Worm (Caenorhabditis elegans) whole organism, late embryonic: ENCODE measurements around the gene D1086.11.

Source experiments
- F13H6.1 ChIP-seq: sonication (generic microtip); optimal IDR thresholded peaks from 2 replicates; lab custom pipeline; 2016; ENCODE audit warnings: missing genetic modification characterization, missing compliant biosample characterization
- Y22D7AL.16 ChIP-seq: sonication (generic microtip); optimal IDR thresholded peaks from 2 replicates; lab custom pipeline; 2016; ENCODE audit warnings: missing genetic modification characterization, missing compliant biosample characterization
- ceh-14 ChIP-seq: sonication (generic microtip); optimal IDR thresholded peaks from 2 replicates; lab custom pipeline; 2016; ENCODE audit warnings: missing genotype, missing genetic modification characterization, missing compliant biosample characterization
- ceh-19 ChIP-seq: fragments of 200-800 bp; sonication (Bioruptor generic); optimal IDR thresholded peaks from 2 replicates; lab custom pipeline; 2018; ENCODE audit warnings: mild to moderate bottlenecking, missing genetic modification characterization, missing compliant biosample characterization
- ceh-2 ChIP-seq: sonication (generic microtip); optimal IDR thresholded peaks from 2 replicates; lab custom pipeline; 2016; ENCODE audit warnings: missing genotype, missing genetic modification characterization, missing compliant biosample characterization
- ceh-22 ChIP-seq: sonication (generic microtip); optimal IDR thresholded peaks from 2 replicates; lab custom pipeline; 2017; ENCODE audit warnings: missing biosample characterization, missing genetic modification characterization
- ceh-30 ChIP-seq: fragments of 150-350 bp; optimal IDR thresholded peaks from 2 replicates; lab custom pipeline; 2014; ENCODE audit warnings: missing biosample characterization, missing genetic modification characterization
- ceh-31 ChIP-seq: sonication (generic microtip); optimal IDR thresholded peaks from 2 replicates; lab custom pipeline; 2016; ENCODE audit warnings: missing genetic modification characterization, missing compliant biosample characterization
- dmd-4 ChIP-seq: sonication (generic microtip); optimal IDR thresholded peaks from 2 replicates; lab custom pipeline; 2016; ENCODE audit warnings: borderline replicate concordance, missing genetic modification characterization, missing compliant biosample characterization
- dve-1 ChIP-seq: sonication (generic microtip); optimal IDR thresholded peaks from 2 replicates; lab custom pipeline; 2017; ENCODE audit warnings: antibody characterized with exemption, mild to moderate bottlenecking, missing genetic modification characterization, missing compliant biosample characterization
- elt-4 ChIP-seq: sonication (generic microtip); optimal IDR thresholded peaks from 2 replicates; lab custom pipeline; 2016; ENCODE audit warnings: missing genetic modification characterization, missing compliant biosample characterization
- ets-4 ChIP-seq: sonication (generic microtip); optimal IDR thresholded peaks from 2 replicates; lab custom pipeline; 2016; ENCODE audit warnings: missing genetic modification characterization, missing compliant biosample characterization
- fkh-10 ChIP-seq: fragments of 150-350 bp; optimal IDR thresholded peaks from 2 replicates; lab custom pipeline; 2014; ENCODE audit warnings: missing biosample characterization, missing genetic modification reagents, missing genetic modification characterization
- gmeb-2 ChIP-seq: sonication (generic microtip); optimal IDR thresholded peaks from 2 replicates; lab custom pipeline; 2016; ENCODE audit warnings: missing genetic modification characterization, inconsistent platforms, missing compliant biosample characterization
- hlh-13 ChIP-seq: fragments of 200-800 bp; sonication (Bioruptor generic); optimal IDR thresholded peaks from 2 replicates; lab custom pipeline; 2018; ENCODE audit warnings: mild to moderate bottlenecking, missing genetic modification characterization, missing compliant biosample characterization
- hlh-15 ChIP-seq: sonication (generic microtip); optimal IDR thresholded peaks from 2 replicates; lab custom pipeline; 2016; ENCODE audit warnings: missing genetic modification characterization, missing compliant biosample characterization
- hlh-30 ChIP-seq: sonication (generic microtip); optimal IDR thresholded peaks from 2 replicates; lab custom pipeline; 2017; ENCODE audit warnings: antibody characterized with exemption, missing genetic modification characterization, missing compliant biosample characterization; ENCODE audit not compliant: insufficient read depth
- hlh-6 ChIP-seq: sonication (generic microtip); optimal IDR thresholded peaks from 2 replicates; lab custom pipeline; 2016; ENCODE audit warnings: missing genotype, missing genetic modification characterization, missing compliant biosample characterization
- lin-11 ChIP-seq: fragments of 200-800 bp; sonication (Bioruptor generic); optimal IDR thresholded peaks from 2 replicates; lab custom pipeline; 2018; ENCODE audit warnings: mild to moderate bottlenecking, missing genetic modification characterization, missing compliant biosample characterization
- mec-3 ChIP-seq: sonication (generic microtip); optimal IDR thresholded peaks from 2 replicates; lab custom pipeline; 2016; ENCODE audit warnings: borderline replicate concordance, missing genetic modification characterization, missing compliant biosample characterization
- nfya-1 ChIP-seq: sonication (generic microtip); optimal IDR thresholded peaks from 2 replicates; lab custom pipeline; 2017; ENCODE audit warnings: missing genetic modification characterization, mild to moderate bottlenecking, missing compliant biosample characterization, antibody characterized with exemption, moderate library complexity
- nhr-232 ChIP-seq: sonication (generic microtip); optimal IDR thresholded peaks from 2 replicates; lab custom pipeline; 2016; ENCODE audit warnings: missing genetic modification characterization, missing compliant biosample characterization
- pha-2 ChIP-seq: sonication (generic microtip); optimal IDR thresholded peaks from 2 replicates; lab custom pipeline; 2017; ENCODE audit warnings: mild to moderate bottlenecking, missing genetic modification characterization, missing compliant biosample characterization
- pha-4 ChIP-seq: fragments of 150-350 bp; optimal IDR thresholded peaks from 2 replicates; lab custom pipeline; 2018; ENCODE audit warnings: missing biosample characterization, missing genetic modification reagents, missing genetic modification characterization
- pros-1 ChIP-seq: fragments of 150-350 bp; optimal IDR thresholded peaks from 2 replicates; lab custom pipeline; 2014; ENCODE audit warnings: missing biosample characterization, missing genetic modification reagents, missing genetic modification characterization
- sox-2 ChIP-seq: fragments of 200-800 bp; sonication (Bioruptor generic); IDR thresholded peaks from 2 replicates; pipeline ENCODE4 v1.3.6; 2022; ENCODE audit warnings: missing genetic modification reagents, missing genetic modification characterization, missing compliant biosample characterization
- syd-9 ChIP-seq: sonication (generic microtip); optimal IDR thresholded peaks from 2 replicates; lab custom pipeline; 2016; ENCODE audit warnings: mild to moderate bottlenecking, missing genetic modification characterization, moderate library complexity, missing compliant biosample characterization
- tbx-7 ChIP-seq: sonication (generic microtip); optimal IDR thresholded peaks from 2 replicates; lab custom pipeline; 2016; ENCODE audit warnings: missing genotype, missing genetic modification characterization, missing compliant biosample characterization
- unc-3 ChIP-seq, 2 experiments: fragments of 200-800 bp in 1 of 2; sonication (Bioruptor generic) in 1 of 2; sonication (generic microtip) in 1 of 2; conservative IDR thresholded peaks in 1 of 2; optimal IDR thresholded peaks in 1 of 2; 2 replicates each; pipeline versions ENCODE4 v1.3.6 to Lab custom; 2016 to 2022; ENCODE audit warnings: missing compliant biosample characterization in 2 of 2, missing genetic modification characterization in 2 of 2, missing genetic modification reagents in 1 of 2
- unc-55 ChIP-seq: sonication (generic microtip); optimal IDR thresholded peaks from 2 replicates; lab custom pipeline; 2017; ENCODE audit warnings: missing biosample characterization, missing genetic modification reagents, missing genetic modification characterization
- ztf-16 ChIP-seq: sonication (generic microtip); optimal IDR thresholded peaks from 2 replicates; lab custom pipeline; 2017; ENCODE audit warnings: missing genetic modification characterization, missing compliant biosample characterization

D1086.11 gene

DNA sequence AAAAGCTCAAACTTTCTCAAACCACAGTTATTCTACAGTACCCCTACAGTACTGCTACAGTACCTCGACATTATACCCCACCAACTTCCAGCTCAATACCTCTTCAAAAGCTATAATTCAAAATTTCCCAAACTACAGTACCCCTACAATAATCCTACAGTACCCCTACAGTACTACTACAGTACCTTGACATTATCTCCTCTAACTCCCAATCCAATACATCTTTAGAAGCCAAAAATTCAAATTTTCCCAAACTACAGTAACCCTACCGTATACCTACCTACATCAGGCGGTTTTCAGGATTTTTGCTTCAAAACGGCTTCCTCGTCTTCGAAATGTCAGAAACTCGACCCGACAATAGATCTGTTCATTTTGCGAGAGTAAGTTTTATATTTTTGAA is 16.7 kb upstream of the D1086.11 start, which contains the start of gene F58D12.3:
Gene F58D12.3, plus strand, starts transcription at position 301 of the 400 bp plus-strand sequence.
- no peak for TF ChIP-seq tbx-7 (tag; lab: Kevin White, UChicago)
- TF ChIP-seq dmd-4 (tag; lab: Kevin White, UChicago) = no peak
- no peak for TF ChIP-seq dve-1 (tag; lab: Kevin White, UChicago)
- TF ChIP-seq unc-3 (GFP tag; conservative IDR thresholded peaks at IDR 0.05; lab: Robert Waterston, UW) = no peak
- no peak for TF ChIP-seq unc-3 (tag; optimal IDR thresholded peaks at IDR 0.05; lab: Kevin White, UChicago)
- no peak for TF ChIP-seq ceh-14 (tag; lab: Kevin White, UChicago)

DNA sequence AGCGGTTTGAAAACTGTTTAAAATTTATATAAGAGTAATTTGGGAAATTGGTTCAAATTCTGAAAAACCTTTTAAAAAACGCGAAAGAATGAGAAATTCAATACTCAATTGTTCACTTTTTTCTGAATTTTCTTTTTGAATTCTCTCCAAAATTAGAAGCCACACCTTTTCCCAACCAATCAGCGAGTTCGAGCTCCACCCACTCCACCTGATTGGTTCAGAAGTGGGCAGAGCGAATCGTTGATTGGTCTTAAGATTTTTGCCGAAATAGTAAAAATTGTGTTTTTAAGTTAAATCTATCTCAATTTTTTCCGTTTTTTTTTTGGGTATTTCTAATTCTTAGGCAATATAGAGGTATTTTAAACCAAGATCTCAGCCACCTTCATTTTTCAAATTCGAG is 10.3 kb upstream of the D1086.11 start:
- no peak for TF ChIP-seq pros-1 (tag; lab: Kevin White, UChicago)
- TF ChIP-seq elt-4 (tag; lab: Kevin White, UChicago) = no peak
- no peak for TF ChIP-seq pha-2
- peak; percentile 94 for TF ChIP-seq nfya-1

DNA sequence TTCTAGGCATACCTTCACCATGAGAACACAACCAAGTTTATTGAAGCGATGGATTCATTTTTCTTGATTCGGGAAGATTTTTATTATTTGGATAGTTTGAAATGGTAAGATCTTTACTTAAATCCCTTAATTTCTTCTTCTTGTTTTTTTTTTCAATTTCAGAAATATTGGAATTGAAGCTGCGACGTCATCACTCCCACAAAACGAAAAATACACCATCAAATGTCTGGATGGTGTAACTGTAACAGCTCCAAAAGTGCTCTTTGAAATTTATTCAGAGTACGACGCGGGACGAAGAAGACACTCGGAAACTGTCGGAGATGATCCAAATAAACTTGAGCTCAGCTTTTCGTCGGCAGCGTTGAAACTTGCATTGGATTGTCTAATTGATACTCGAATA is 9.8 kb upstream of the D1086.11 start, which contains the start of gene D1086.21:
Gene D1086.21, plus strand, starts transcription at position 301 of the 400 bp plus-strand sequence.
- TF ChIP-seq pha-4 (tag; lab: Kevin White, UChicago) = no peak
- no peak for TF ChIP-seq unc-3 (GFP tag; conservative IDR thresholded peaks at IDR 0.05; lab: Robert Waterston, UW)
- no peak for TF ChIP-seq unc-3 (tag; optimal IDR thresholded peaks at IDR 0.05; lab: Kevin White, UChicago)
- no peak for TF ChIP-seq hlh-13
- TF ChIP-seq fkh-10 (GFP tag; lab: Kevin White, UChicago) = no peak

DNA sequence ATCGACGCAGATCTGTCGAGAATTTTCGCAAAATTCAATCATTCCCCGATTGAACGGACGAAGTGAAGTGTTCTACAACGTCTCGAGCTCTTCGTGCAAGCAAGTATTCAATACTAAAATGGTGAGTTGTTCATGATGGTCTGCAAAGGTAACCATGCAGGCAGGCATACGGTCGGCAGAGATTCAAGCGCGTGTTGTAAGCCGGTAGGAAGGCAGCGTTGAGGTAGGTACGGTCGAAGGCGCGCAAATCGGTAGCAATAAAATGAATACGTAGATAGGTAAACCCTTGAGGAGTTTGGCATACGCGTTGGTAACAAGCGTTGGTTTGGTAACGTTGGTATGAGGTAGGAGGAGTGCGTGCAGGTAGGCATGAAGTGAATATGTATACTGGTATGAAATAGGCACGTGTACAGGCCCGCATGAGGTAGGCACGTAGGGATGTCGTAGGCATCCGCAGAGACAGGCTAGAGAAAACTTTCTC is 6.4 kb upstream of the D1086.11 start, which contains the start of gene D1086.17:
Gene D1086.17, plus strand, starts transcription at position 51 of the 481 bp plus-strand sequence.
- TF ChIP-seq lin-11 (tag; lab: Kevin White, UChicago) = no peak
- TF ChIP-seq ceh-31 = no peak
- TF ChIP-seq sox-2 = no peak
- TF ChIP-seq, all 69 proteins: peak for 0

DNA sequence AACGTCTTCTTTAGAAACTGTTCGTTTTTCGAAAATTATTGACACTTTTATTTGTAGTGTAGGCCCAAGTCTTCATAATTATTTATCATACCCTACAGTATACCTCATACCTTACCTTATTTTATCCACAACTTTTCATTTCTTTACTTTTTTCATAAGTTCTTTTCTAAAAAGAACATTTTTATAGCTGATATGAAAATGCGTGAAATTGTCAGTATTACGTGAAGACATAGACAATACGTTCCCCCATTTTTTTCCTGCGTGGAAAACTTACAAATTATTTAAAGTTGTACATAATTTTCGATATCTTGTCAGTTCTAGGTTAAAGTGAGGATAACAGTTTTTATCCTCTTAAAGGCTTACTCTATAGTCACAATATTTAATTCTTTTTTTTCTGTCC is 4.4 kb upstream of the D1086.11 start:
- no peak for TF ChIP-seq unc-55 (GFP tag; lab: Kevin White, UChicago)
- no peak for TF ChIP-seq pha-2

DNA sequence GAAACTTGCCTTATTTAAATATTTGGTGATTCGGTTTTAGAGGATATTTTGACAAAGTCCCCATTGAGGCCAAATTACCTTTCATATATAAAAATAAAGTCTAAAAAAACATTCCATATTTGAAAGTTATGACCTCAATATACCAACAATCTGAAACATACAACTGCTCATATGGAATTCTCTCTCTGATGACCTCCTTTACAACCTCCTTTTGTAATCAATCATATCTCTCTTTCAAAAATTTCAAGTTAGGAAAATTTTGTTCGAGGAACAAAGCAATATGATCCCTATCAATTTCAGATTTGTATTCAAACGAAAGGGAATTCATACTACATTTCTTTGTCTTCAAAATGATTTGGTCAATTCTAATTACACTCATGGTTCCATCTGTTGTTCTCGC is 5.2 kb downstream of the D1086.11 start, which contains the start of gene D1086.6:
Gene D1086.6, plus strand, starts transcription at position 301 of the 400 bp plus-strand sequence.
- TF ChIP-seq F13H6.1 = no peak
- no peak for TF ChIP-seq syd-9
- no peak for TF ChIP-seq unc-3 (GFP tag; conservative IDR thresholded peaks at IDR 0.05; lab: Robert Waterston, UW)
- TF ChIP-seq unc-3 (tag; optimal IDR thresholded peaks at IDR 0.05; lab: Kevin White, UChicago) = no peak
- TF ChIP-seq hlh-6 (tag; lab: Kevin White, UChicago) = no peak
- no peak for TF ChIP-seq hlh-15 (tag; lab: Kevin White, UChicago)
- no peak for TF ChIP-seq Y22D7AL.16
- no peak for TF ChIP-seq nhr-232 (tag; lab: Kevin White, UChicago)
- no peak for TF ChIP-seq ztf-16 (tag; lab: Kevin White, UChicago)
- no peak for TF ChIP-seq ceh-22 (tag; lab: Kevin White, UChicago)
- TF ChIP-seq tbx-7 (tag; lab: Kevin White, UChicago) = no peak
- no peak for TF ChIP-seq ets-4 (tag; lab: Kevin White, UChicago)
- no peak for TF ChIP-seq ceh-30 (tag; lab: Kevin White, UChicago)
- no peak for TF ChIP-seq ceh-19 (GFP tag; lab: Kevin White, UChicago)
- TF ChIP-seq hlh-30 (tag; lab: Kevin White, UChicago) = no peak

DNA sequence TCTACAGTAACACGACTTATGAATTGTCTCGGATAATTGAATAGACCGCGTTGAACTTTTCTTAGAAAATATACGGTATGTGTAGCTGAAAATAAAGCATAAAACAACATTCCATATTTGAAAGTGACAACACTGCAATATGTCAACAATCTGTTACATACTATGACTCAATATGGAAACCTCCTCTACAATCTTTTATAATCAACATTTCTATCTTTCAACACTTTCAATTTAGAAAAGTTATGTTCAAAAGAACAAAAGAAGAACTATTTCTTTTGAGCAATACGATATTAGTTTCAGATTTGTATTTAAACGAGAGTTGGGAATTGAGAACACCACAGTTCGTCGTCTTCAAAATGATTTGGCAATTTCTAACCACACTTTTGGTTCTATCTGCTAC is 8.2 kb downstream of the D1086.11 start, which contains the start of gene D1086.10:
Gene D1086.10, plus strand, starts transcription at position 301 of the 400 bp plus-strand sequence.
- TF ChIP-seq gmeb-2 (tag; lab: Kevin White, UChicago) (no peak), mec-3 (tag; lab: Kevin White, UChicago) (no peak), ceh-2 (tag; lab: Kevin White, UChicago) (no peak)
